Worm (Caenorhabditis elegans): Measurements from ENCODE around the gene F36H9.2.

The F36H9.2 gene

DNA sequence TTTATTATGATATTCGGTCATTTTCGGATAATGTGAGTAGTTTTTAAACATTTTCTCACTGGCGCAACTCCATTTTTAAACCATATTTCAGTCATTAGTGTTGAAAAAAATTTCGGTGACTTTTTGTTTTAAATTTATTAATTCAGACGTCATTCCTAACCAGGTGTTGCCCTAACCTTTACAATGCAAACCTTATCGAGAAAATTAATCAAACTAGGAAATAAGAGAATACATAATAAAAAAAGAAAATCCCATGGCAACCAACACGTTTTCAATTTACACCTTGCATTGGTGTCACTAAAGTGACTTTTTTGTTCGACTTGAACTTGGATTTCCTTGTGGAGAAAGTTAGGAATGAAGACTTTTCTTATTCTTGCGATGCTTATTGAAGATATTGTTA, at the start of gene F36H9.2:
F36H9.2 (plus strand) TSS at position 301 of the 400 bp plus-strand sequence.
- TF ChIP-seq ztf-23 (GFP tag; IDR thresholded peaks at IDR 0.05), result no peak
- no peak for TF ChIP-seq ztf-29 (GFP tag; IDR thresholded peaks at IDR 0.05)
- TF ChIP-seq klf-2 (GFP tag; conservative IDR thresholded peaks at IDR 0.05), result no peak
- no peak for TF ChIP-seq tab-1 (GFP tag; IDR thresholded peaks at IDR 0.05)
- TF ChIP-seq ref-1 (GFP tag; conservative IDR thresholded peaks at IDR 0.05), result no peak
- TF ChIP-seq med-1 (GFP tag; optimal IDR thresholded peaks at IDR 0.05; ENCODE audit: insufficient read depth), result no peak
- no peak for TF ChIP-seq flt-1 (GFP tag; IDR thresholded peaks at IDR 0.05)
- no peak for TF ChIP-seq cog-1 (tag; optimal IDR thresholded peaks at IDR 0.05)
- TF ChIP-seq T22C8.4 (GFP tag; IDR thresholded peaks at IDR 0.05), result no peak

DNA sequence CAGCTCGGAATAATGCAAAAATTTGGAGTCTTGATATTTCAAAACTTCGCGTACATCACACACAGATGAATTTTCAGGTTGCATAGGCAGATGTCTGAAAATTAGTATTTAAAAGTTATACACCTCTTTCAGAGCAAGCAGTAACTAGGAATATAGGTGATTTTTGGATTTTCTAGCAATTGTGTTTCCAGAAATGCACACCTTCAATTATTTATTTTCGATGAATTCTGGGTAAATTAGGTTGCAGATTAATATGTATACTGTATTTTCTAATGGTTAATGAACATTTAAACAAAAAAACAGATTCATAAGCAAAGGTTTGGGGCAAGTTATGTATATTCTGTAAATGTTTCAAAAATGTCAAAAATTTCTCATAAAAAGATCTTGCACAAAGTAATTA, 47.2 kb upstream of the F36H9.2 start, which contains the start of gene srab-25:
srab-25 (minus strand) TSS at position 101 of the 400 bp plus-strand sequence.
- TF ChIP-seq klf-2 (GFP tag; conservative IDR thresholded peaks at IDR 0.05) (no peak), ztf-29 (GFP tag; IDR thresholded peaks at IDR 0.05) (no peak), cog-1 (tag; optimal IDR thresholded peaks at IDR 0.05) (no peak), tab-1 (GFP tag; IDR thresholded peaks at IDR 0.05) (no peak), flt-1 (GFP tag; IDR thresholded peaks at IDR 0.05) (no peak), med-1 (GFP tag; optimal IDR thresholded peaks at IDR 0.05; ENCODE audit: insufficient read depth) (no peak), T22C8.4 (GFP tag; IDR thresholded peaks at IDR 0.05) (no peak), ztf-23 (GFP tag; IDR thresholded peaks at IDR 0.05) (no peak), ref-1 (GFP tag; conservative IDR thresholded peaks at IDR 0.05) (no peak)

DNA sequence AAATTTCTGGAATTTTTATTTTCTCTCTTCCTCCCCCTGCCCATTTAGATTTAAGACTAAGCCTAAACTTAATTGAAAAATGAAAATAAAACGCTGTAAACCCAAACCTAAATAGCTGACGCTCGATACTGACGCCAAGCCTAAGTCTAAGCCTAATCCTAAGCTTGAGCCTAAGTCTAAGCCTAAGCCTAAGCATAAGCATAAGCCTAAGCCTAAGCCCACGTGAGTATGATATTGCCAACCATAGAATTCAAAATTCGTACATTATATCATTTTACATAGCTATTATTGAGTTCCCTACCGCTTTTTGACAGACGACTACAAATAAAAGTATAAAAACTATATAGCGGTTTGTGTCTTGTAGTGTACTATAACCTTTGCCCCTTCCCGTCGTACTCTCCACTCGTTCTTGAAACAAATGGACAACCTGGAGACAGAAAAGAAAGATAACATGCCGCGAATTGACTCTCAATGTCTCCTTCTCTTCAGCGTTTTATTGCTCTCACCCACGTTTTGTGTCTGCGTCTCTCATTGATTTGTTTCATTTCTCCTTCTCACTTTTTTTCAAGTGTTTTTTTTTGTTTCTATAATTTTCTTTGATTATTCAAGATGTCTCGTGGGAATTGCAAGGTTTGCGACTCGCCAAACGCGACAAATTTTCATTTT, 44.9 kb upstream of the F36H9.2 start, which contains the start of gene nhr-256:
nhr-256 (plus strand) TSS at position 567 of the 666 bp plus-strand sequence.
- TF ChIP-seq tab-1 (GFP tag; IDR thresholded peaks at IDR 0.05) (no peak), ztf-23 (GFP tag; IDR thresholded peaks at IDR 0.05) (no peak), ztf-29 (GFP tag; IDR thresholded peaks at IDR 0.05) (peak; percentile 76; the same call in 1 of the 2 replicates), cog-1 (tag; optimal IDR thresholded peaks at IDR 0.05) (peak; percentile 49), T22C8.4 (GFP tag; IDR thresholded peaks at IDR 0.05) (no peak), flt-1 (GFP tag; IDR thresholded peaks at IDR 0.05) (no peak), ref-1 (GFP tag; conservative IDR thresholded peaks at IDR 0.05) (no peak), med-1 (GFP tag; optimal IDR thresholded peaks at IDR 0.05; ENCODE audit: insufficient read depth) (no peak)

- TF ChIP-seq tab-1 (GFP tag; IDR thresholded peaks at IDR 0.05) (no peak), ztf-23 (GFP tag; IDR thresholded peaks at IDR 0.05) (no peak), cog-1 (tag; optimal IDR thresholded peaks at IDR 0.05) (no peak), klf-2 (GFP tag; conservative IDR thresholded peaks at IDR 0.05) (no peak), flt-1 (GFP tag; IDR thresholded peaks at IDR 0.05) (no peak), ztf-29 (GFP tag; IDR thresholded peaks at IDR 0.05) (no peak), ref-1 (GFP tag; conservative IDR thresholded peaks at IDR 0.05) (no peak), med-1 (GFP tag; optimal IDR thresholded peaks at IDR 0.05; ENCODE audit: insufficient read depth) (no peak), T22C8.4 (GFP tag; IDR thresholded peaks at IDR 0.05) (no peak)
Measured at ce11 chrV:1749053-1749452, 39.2 kb upstream of the F36H9.2 start, which contains the start of gene ZK697.8. TSS of gene ZK697.8 (minus strand) at chrV:1749153.

DNA sequence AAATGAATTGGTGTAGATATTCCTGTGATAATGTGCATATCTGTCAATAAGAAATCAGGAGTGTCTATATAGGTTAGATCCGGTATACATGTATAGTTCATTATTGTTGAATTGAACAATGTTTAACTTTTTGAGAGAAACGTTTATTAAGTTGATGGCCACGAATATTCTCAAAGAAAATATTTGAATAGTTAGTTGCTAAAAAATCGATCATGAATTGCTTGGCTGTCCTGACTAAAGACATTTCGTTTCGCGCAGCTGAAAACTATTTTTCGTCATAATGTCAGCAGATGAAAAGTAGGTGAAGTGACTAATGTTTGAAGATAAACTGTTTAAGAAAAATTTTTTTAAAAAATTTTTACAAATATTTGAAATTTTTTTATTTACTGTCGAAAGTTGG, 36.8 kb upstream of the F36H9.2 start, which contains the start of gene srh-199:
srh-199 (minus strand) TSS at position 101 of the 400 bp plus-strand sequence.
- TF ChIP-seq ztf-23 (GFP tag; IDR thresholded peaks at IDR 0.05) (no peak), klf-2 (GFP tag; conservative IDR thresholded peaks at IDR 0.05) (no peak), T22C8.4 (GFP tag; IDR thresholded peaks at IDR 0.05) (no peak), flt-1 (GFP tag; IDR thresholded peaks at IDR 0.05) (no peak), ref-1 (GFP tag; conservative IDR thresholded peaks at IDR 0.05) (no peak), ztf-29 (GFP tag; IDR thresholded peaks at IDR 0.05) (no peak), tab-1 (GFP tag; IDR thresholded peaks at IDR 0.05) (no peak), med-1 (GFP tag; optimal IDR thresholded peaks at IDR 0.05; ENCODE audit: insufficient read depth) (no peak), cog-1 (tag; optimal IDR thresholded peaks at IDR 0.05) (no peak)

DNA sequence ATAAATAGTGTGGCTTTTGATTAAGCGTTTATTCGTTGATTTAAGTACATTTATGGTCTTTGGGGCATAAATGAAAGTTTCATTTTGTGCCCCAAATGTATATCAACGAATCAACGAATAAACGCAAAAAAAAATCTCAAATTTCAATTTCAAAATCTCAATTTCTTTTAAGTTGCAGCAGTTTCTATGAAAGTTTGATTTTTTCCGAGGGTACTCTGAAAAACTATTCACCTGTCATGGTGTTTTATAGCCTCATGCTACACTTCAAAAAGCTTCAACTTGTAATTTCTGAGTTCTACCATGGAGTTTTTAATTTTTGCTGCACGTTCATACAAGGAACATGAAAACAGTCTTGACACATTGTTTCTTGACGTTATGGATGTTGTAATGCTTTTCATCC, 35.8 kb upstream of the F36H9.2 start, which contains the start of gene ZK697.1:
ZK697.1 (plus strand) TSS at position 301 of the 400 bp plus-strand sequence.
- TF ChIP-seq med-1 (GFP tag; optimal IDR thresholded peaks at IDR 0.05; ENCODE audit: insufficient read depth), result no peak
- no peak for TF ChIP-seq flt-1 (GFP tag; IDR thresholded peaks at IDR 0.05)
- TF ChIP-seq ztf-23 (GFP tag; IDR thresholded peaks at IDR 0.05), result no peak
- TF ChIP-seq cog-1 (tag; optimal IDR thresholded peaks at IDR 0.05), result no peak

ce11 chrV:1755589-1755988, 32.7 kb upstream of the F36H9.2 start, which contains the start of gene ZK697.14:
TSS of gene ZK697.14 (minus strand) at chrV:1755689.
- TF ChIP-seq T22C8.4 (GFP tag; IDR thresholded peaks at IDR 0.05) (no peak), ztf-29 (GFP tag; IDR thresholded peaks at IDR 0.05) (no peak), ref-1 (GFP tag; conservative IDR thresholded peaks at IDR 0.05) (no peak), med-1 (GFP tag; optimal IDR thresholded peaks at IDR 0.05; ENCODE audit: insufficient read depth) (no peak), klf-2 (GFP tag; conservative IDR thresholded peaks at IDR 0.05) (no peak), ztf-23 (GFP tag; IDR thresholded peaks at IDR 0.05) (no peak), tab-1 (GFP tag; IDR thresholded peaks at IDR 0.05) (no peak), cog-1 (tag; optimal IDR thresholded peaks at IDR 0.05) (no peak)

DNA sequence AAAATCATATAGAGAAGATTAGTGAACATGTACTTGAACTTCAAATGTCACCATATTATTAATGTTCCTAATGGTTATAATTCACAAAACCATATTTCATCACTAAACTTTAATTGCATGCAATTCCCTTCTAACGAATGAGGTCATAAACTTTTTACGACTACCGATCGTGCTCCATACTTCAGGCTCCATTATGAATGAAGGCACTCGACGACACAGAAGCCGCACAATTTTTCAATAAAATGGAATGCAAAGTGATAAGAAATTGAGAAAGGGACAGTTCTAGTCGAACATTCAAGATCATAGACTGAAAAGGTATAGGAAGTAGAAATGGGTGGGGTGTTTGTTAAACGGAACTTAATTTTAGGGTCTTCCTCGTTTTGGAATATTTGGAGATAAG, 32.2 kb upstream of the F36H9.2 start:
- TF ChIP-seq med-1 (GFP tag; optimal IDR thresholded peaks at IDR 0.05; ENCODE audit: insufficient read depth), result no peak
- no peak for TF ChIP-seq ref-1 (GFP tag; conservative IDR thresholded peaks at IDR 0.05)

DNA sequence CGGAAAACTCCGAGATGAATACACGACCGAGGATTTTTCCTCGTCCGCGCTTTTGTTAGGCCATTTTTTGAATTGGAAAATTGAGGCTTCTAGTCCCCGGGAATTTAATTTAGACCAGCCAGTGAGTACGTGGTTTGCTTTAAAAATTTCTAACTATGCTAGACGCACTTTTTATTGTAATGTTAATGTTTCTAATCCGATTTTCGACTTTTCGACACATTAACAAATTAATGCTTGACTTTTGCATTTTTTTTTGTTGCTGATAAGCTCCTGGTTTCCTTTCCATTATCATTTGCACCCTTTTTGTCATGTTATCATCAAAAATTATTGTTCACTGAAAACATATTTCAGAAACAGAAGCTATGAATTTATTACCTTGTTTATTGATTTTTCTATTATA, 31.4 kb upstream of the F36H9.2 start, which contains the start of gene clec-204:
clec-204 (plus strand) TSS at position 301 of the 400 bp plus-strand sequence.
- TF ChIP-seq ztf-23 (GFP tag; IDR thresholded peaks at IDR 0.05) (no peak), tab-1 (GFP tag; IDR thresholded peaks at IDR 0.05) (no peak), T22C8.4 (GFP tag; IDR thresholded peaks at IDR 0.05) (no peak), klf-2 (GFP tag; conservative IDR thresholded peaks at IDR 0.05) (no peak), cog-1 (tag; optimal IDR thresholded peaks at IDR 0.05) (no peak)

- TF ChIP-seq ztf-29 (GFP tag; IDR thresholded peaks at IDR 0.05), result no peak
- no peak for TF ChIP-seq cog-1 (tag; optimal IDR thresholded peaks at IDR 0.05)
- TF ChIP-seq flt-1 (GFP tag; IDR thresholded peaks at IDR 0.05), result no peak
- TF ChIP-seq klf-2 (GFP tag; conservative IDR thresholded peaks at IDR 0.05), result no peak
- TF ChIP-seq med-1 (GFP tag; optimal IDR thresholded peaks at IDR 0.05; ENCODE audit: insufficient read depth), result no peak
- TF ChIP-seq tab-1 (GFP tag; IDR thresholded peaks at IDR 0.05), result no peak
- no peak for TF ChIP-seq T22C8.4 (GFP tag; IDR thresholded peaks at IDR 0.05)
- TF ChIP-seq ref-1 (GFP tag; conservative IDR thresholded peaks at IDR 0.05), result no peak
Measured at ce11 chrV:1760682-1761081, 27.6 kb upstream of the F36H9.2 start, which contains the start of gene clec-205. TSS of gene clec-205 (plus strand) at chrV:1760893.
